Worm (Caenorhabditis elegans): ENCODE data around the gene T03G6.7.

The T03G6.7 gene

ce11 chrX:2595027-2595756 is 1.4 kb downstream of the T03G6.7 start:
- TF ChIP-seq ceh-88 (GFP tag; IDR thresholded peaks at IDR 0.05) (no peak), unc-130 (tag; optimal IDR thresholded peaks at IDR 0.05) (peak; percentile 13), elt-2 (tag; optimal IDR thresholded peaks at IDR 0.05) (no peak), fos-1 (tag; optimal IDR thresholded peaks at IDR 0.05) (no peak), ces-1 (GFP tag; optimal IDR thresholded peaks at IDR 0.05) (no peak), aly-2 (tag; optimal IDR thresholded peaks at IDR 0.05) (no peak), unc-62 (GFP tag; optimal IDR thresholded peaks at IDR 0.05) (no peak), lsy-2 (tag; optimal IDR thresholded peaks at IDR 0.05) (peak; percentile 10 to 46), unc-86 (tag; optimal IDR thresholded peaks at IDR 0.05) (no peak), mab-9 (GFP tag; IDR thresholded peaks at IDR 0.05) (no peak), hlh-17 (GFP tag; optimal IDR thresholded peaks at IDR 0.05; ENCODE audit: borderline replicate concordance) (no peak), ceh-82 (tag; optimal IDR thresholded peaks at IDR 0.05) (peak in 1 of 3 experiments; percentile 21), pag-3 (tag; optimal IDR thresholded peaks at IDR 0.05; ENCODE audit: borderline replicate concordance, insufficient read depth) (peak; percentile 28), hlh-4 (tag; optimal IDR thresholded peaks at IDR 0.05) (no peak), nhr-85 (tag) (peak; percentile 70), lin-13 (GFP tag; optimal IDR thresholded peaks at IDR 0.05) (no peak), ceh-90 (tag; optimal IDR thresholded peaks at IDR 0.05) (no peak), pqm-1 (tag; optimal IDR thresholded peaks at IDR 0.05) (no peak), fkh-4 (tag; optimal IDR thresholded peaks at IDR 0.05; ENCODE audit: borderline replicate concordance) (no peak), egl-13 (tag; optimal IDR thresholded peaks at IDR 0.05) (no peak), nhr-19 (GFP tag; conservative IDR thresholded peaks at IDR 0.05) (no peak), nhr-237 (tag; optimal IDR thresholded peaks at IDR 0.05) (no peak), mep-1 (tag; optimal IDR thresholded peaks at IDR 0.05) (peak; percentile 32), hpl-2 (GFP tag; optimal IDR thresholded peaks at IDR 0.05) (no peak), lir-3 (tag; optimal IDR thresholded peaks at IDR 0.05; ENCODE audit: poor library complexity) (no peak), snpc-4 (tag; optimal IDR thresholded peaks at IDR 0.05) (no peak), efl-3 (GFP tag; optimal IDR thresholded peaks at IDR 0.05) (no peak), ama-1 (optimal IDR thresholded peaks at IDR 0.05) (no peak), elt-3 (tag; optimal IDR thresholded peaks at IDR 0.05) (peak in 2 of 6 experiments; percentile 5 to 8), irx-1 (tag; optimal IDR thresholded peaks at IDR 0.05) (no peak), nhr-28 (tag; optimal IDR thresholded peaks at IDR 0.05) (no peak), nhr-20 (tag; optimal IDR thresholded peaks at IDR 0.05) (no peak), lin-15B (tag; optimal IDR thresholded peaks at IDR 0.05) (no peak), egl-27 (tag; optimal IDR thresholded peaks at IDR 0.05) (no peak), alr-1 (tag; optimal IDR thresholded peaks at IDR 0.05; ENCODE audit: borderline replicate concordance) (no peak), nhr-84 (tag; optimal IDR thresholded peaks at IDR 0.05) (no peak), mdl-1 (tag; optimal IDR thresholded peaks at IDR 0.05) (no peak), fkh-8 (tag; optimal IDR thresholded peaks at IDR 0.05) (no peak), nhr-47 (tag; optimal IDR thresholded peaks at IDR 0.05) (peak; percentile 39), tlp-1 (tag; optimal IDR thresholded peaks at IDR 0.05) (no peak), grh-1 (GFP tag; IDR thresholded peaks at IDR 0.05) (no peak), tbx-2 (tag; optimal IDR thresholded peaks at IDR 0.05) (no peak), sup-37 (GFP tag; optimal IDR thresholded peaks at IDR 0.05) (no peak), jun-1 (tag; optimal IDR thresholded peaks at IDR 0.05) (no peak), blmp-1 (tag; optimal IDR thresholded peaks at IDR 0.05) (peak; percentile 71), lin-14 (GFP tag; optimal IDR thresholded peaks at IDR 0.05) (peak; percentile 68), lin-35 (GFP tag; optimal IDR thresholded peaks at IDR 0.05) (no peak), lin-39 (tag; optimal IDR thresholded peaks at IDR 0.05) (no peak), isw-1 (GFP tag; IDR thresholded peaks at IDR 0.05) (no peak), sox-4 (tag; optimal IDR thresholded peaks at IDR 0.05) (no peak), dpl-1 (GFP tag; optimal IDR thresholded peaks at IDR 0.05) (no peak), C04F5.9 (tag; optimal IDR thresholded peaks at IDR 0.05) (no peak)

Measured in whole organism, L1 larva.